Worm (Caenorhabditis elegans) whole organism, early embryonic: ENCODE data around the gene F11A10.5.

Source experiments
- aly-1 ChIP-seq: sonication (generic microtip); optimal IDR thresholded peaks from 2 replicates; lab custom pipeline; 2016; ENCODE audit warnings: missing genetic modification characterization, missing compliant biosample characterization
- ama-1 ChIP-seq: fragments of 150-350 bp; optimal IDR thresholded peaks from 2 replicates; lab custom pipeline; 2014
- ceh-13 ChIP-seq: fragments of 200-800 bp; sonication (Bioruptor generic); optimal IDR thresholded peaks from 2 replicates; lab custom pipeline; 2018; ENCODE audit warnings: mild to moderate bottlenecking, missing genetic modification characterization, missing compliant biosample characterization
- ceh-36 ChIP-seq: sonication (generic microtip); optimal IDR thresholded peaks from 2 replicates; lab custom pipeline; 2016; ENCODE audit warnings: missing genetic modification characterization, inconsistent platforms, missing compliant biosample characterization
- hnd-1 ChIP-seq: sonication (generic microtip); optimal IDR thresholded peaks from 2 replicates; lab custom pipeline; 2016; ENCODE audit warnings: missing genetic modification characterization, missing compliant biosample characterization
- pes-1 ChIP-seq: fragments of 200-800 bp; sonication (Bioruptor generic); IDR thresholded peaks from 2 replicates; pipeline ENCODE4 v1.3.6; 2022; ENCODE audit warnings: missing genetic modification reagents, missing genetic modification characterization, missing compliant biosample characterization
- sea-1 ChIP-seq: fragments of 200-800 bp; sonication (Bioruptor generic); conservative IDR thresholded peaks from 2 replicates; pipeline ENCODE4 v1.3.6; 2022; ENCODE audit warnings: missing genetic modification characterization, missing compliant biosample characterization
- tbx-37 ChIP-seq: fragments of 200-800 bp; sonication (Bioruptor generic); conservative IDR thresholded peaks from 2 replicates; pipeline ENCODE4 v1.3.6; 2022; ENCODE audit warnings: missing genetic modification reagents, missing genetic modification characterization, missing compliant biosample characterization

DNA sequence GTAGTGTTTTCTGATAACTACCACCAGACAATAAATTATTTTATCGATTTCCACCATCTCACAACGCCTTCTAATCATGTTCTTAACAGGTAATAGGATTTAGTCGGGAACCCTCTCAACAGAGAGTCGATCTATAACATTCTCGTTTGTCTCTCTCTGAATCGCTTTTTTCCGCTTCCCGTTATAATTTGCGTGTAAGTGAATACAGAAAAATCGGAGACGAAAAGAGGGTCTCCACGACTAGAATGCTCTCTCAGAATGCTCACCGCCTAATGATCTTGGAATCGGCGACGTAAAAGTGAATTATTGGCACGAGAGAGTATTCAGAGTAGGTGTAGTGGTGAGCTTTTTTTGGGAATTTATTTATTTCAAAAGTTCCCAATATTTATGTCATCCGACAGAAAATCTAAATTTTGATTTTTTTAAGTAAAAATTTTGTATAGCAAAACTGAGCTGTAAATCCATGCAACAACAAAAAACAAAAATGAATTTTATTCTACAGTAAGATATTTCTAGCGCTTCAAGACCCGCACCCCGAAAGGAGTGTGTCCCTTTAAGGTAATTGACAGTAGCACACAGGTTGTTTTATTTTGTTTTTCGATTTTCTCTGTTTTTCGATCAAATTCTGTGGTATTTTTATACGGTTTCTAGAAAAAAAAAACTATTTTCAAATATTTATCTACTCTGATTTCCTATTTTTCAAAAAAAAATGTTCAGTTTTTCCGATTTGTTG lies 33.0 kb downstream of the F11A10.5 start:
- TF ChIP-seq hnd-1 (tag; lab: Kevin White, UChicago) (no peak), sea-1 (GFP tag; lab: Robert Waterston, UW) (no peak), ama-1 (lab: Kevin White, UChicago) (no peak), tbx-37 (GFP tag; lab: Robert Waterston, UW) (no peak), ceh-36 (tag; lab: Kevin White, UChicago) (no peak), ceh-13 (GFP tag; lab: Kevin White, UChicago) (no peak), pes-1 (GFP tag; lab: Robert Waterston, UW) (no peak), aly-1 (tag; lab: Kevin White, UChicago) (no peak)
